Fruit fly (Drosophila melanogaster): ENCODE results near the gene Mlc1.

The Mlc1 gene

dm6 chr3R:27677174-27677726 lies 17.3 kb upstream of the Mlc1 start, which contains the start of gene Hsdl2:
Gene Hsdl2, plus strand, starts transcription at chr3R:27677522.
- TF ChIP-seq cic (GFP tag; optimal IDR thresholded peaks at IDR 0.05), result no peak
- TF ChIP-seq Mnt (GFP tag; optimal IDR thresholded peaks at IDR 0.05), result peak; percentile 46
- peak; percentile 92 for TF ChIP-seq CG12768 (GFP tag; optimal IDR thresholded peaks at IDR 0.05)
- TF ChIP-seq CG1620 (GFP tag; optimal IDR thresholded peaks at IDR 0.05), result peak; percentile 38
- no peak for TF ChIP-seq CG7101 (tag; optimal IDR thresholded peaks at IDR 0.05)
- peak; percentile 41 for TF ChIP-seq ovo (GFP tag; optimal IDR thresholded peaks at IDR 0.05)
- TF ChIP-seq CG5204 (GFP tag; optimal IDR thresholded peaks at IDR 0.05), result peak; percentile 76
- TF ChIP-seq tj (GFP tag; optimal IDR thresholded peaks at IDR 0.05), result peak; percentile 43
- no peak for TF ChIP-seq kay (GFP tag; ENCODE audit: borderline replicate concordance)
- no peak for TF ChIP-seq cnc (optimal IDR thresholded peaks at IDR 0.05)
- peak; percentile 46 for TF ChIP-seq CG14711 (tag; optimal IDR thresholded peaks at IDR 0.05)
- TF ChIP-seq Clk (GFP tag; optimal IDR thresholded peaks at IDR 0.05), result peak; percentile 33
- peak; percentile 72 for TF ChIP-seq Crg-1 (GFP tag; optimal IDR thresholded peaks at IDR 0.05)
- peak; percentile 62 for TF ChIP-seq toe (GFP tag; optimal IDR thresholded peaks at IDR 0.05)
- TF ChIP-seq CG33017 (tag; optimal IDR thresholded peaks at IDR 0.05), result peak; percentile 30
- peak; percentile 22 for TF ChIP-seq CG7045 (GFP tag; optimal IDR thresholded peaks at IDR 0.05)
- TF ChIP-seq bab1 (GFP tag; optimal IDR thresholded peaks at IDR 0.05), result peak; percentile 37
- peak; percentile 41 for TF ChIP-seq pad (GFP tag; optimal IDR thresholded peaks at IDR 0.05)
- peak; percentile 76 for TF ChIP-seq CG11617 (GFP tag; optimal IDR thresholded peaks at IDR 0.05)
- TF ChIP-seq Hr96 (GFP tag; optimal IDR thresholded peaks at IDR 0.05), result peak; percentile 57

dm6 chr3R:27662857-27663256 lies 2.9 kb upstream of the Mlc1 start:
- TF ChIP-seq Mnt (GFP tag; optimal IDR thresholded peaks at IDR 0.05), result peak; percentile 40
- TF ChIP-seq CG33017 (tag; optimal IDR thresholded peaks at IDR 0.05), result no peak
- no peak for TF ChIP-seq CG1620 (GFP tag; optimal IDR thresholded peaks at IDR 0.05)
- TF ChIP-seq Hr96 (GFP tag; optimal IDR thresholded peaks at IDR 0.05), result no peak

- peak; percentile 41 for TF ChIP-seq CG7045 (GFP tag; optimal IDR thresholded peaks at IDR 0.05)
- TF ChIP-seq toe (GFP tag; optimal IDR thresholded peaks at IDR 0.05), result peak; percentile 40
- no peak for TF ChIP-seq cic (GFP tag; optimal IDR thresholded peaks at IDR 0.05)
- no peak for TF ChIP-seq CG33017 (tag; optimal IDR thresholded peaks at IDR 0.05)
- no peak for TF ChIP-seq cnc (optimal IDR thresholded peaks at IDR 0.05)
- TF ChIP-seq CG5204 (GFP tag; optimal IDR thresholded peaks at IDR 0.05), result peak; percentile 57
- no peak for TF ChIP-seq Crg-1 (GFP tag; optimal IDR thresholded peaks at IDR 0.05)
- TF ChIP-seq CG1620 (GFP tag; optimal IDR thresholded peaks at IDR 0.05), result no peak
Observed at dm6 chr3R:27661971-27662489, 2.1 kb upstream of the Mlc1 start, which contains the start of gene unc80. Gene unc80, plus strand, starts transcription at chr3R:27662439.

dm6 chr3R:27661389-27661788 lies 1.4 kb upstream of the Mlc1 start:
- no peak for TF ChIP-seq bab1 (GFP tag; optimal IDR thresholded peaks at IDR 0.05)
- no peak for TF ChIP-seq Hr96 (GFP tag; optimal IDR thresholded peaks at IDR 0.05)
- TF ChIP-seq toe (GFP tag; optimal IDR thresholded peaks at IDR 0.05), result no peak
- TF ChIP-seq cnc (optimal IDR thresholded peaks at IDR 0.05), result no peak
- no peak for TF ChIP-seq CG12768 (GFP tag; optimal IDR thresholded peaks at IDR 0.05)
- TF ChIP-seq kay (GFP tag; ENCODE audit: borderline replicate concordance), result no peak
- TF ChIP-seq Clk (GFP tag; optimal IDR thresholded peaks at IDR 0.05), result no peak

- no peak for TF ChIP-seq ovo (GFP tag; optimal IDR thresholded peaks at IDR 0.05)
- TF ChIP-seq CG33017 (tag; optimal IDR thresholded peaks at IDR 0.05), result no peak
- TF ChIP-seq kay (GFP tag; ENCODE audit: borderline replicate concordance), result peak; percentile 71
- TF ChIP-seq CG1620 (GFP tag; optimal IDR thresholded peaks at IDR 0.05), result no peak
- TF ChIP-seq tj (GFP tag; optimal IDR thresholded peaks at IDR 0.05), result no peak
- TF ChIP-seq CG12768 (GFP tag; optimal IDR thresholded peaks at IDR 0.05), result no peak
- peak; percentile 16 for TF ChIP-seq cic (GFP tag; optimal IDR thresholded peaks at IDR 0.05)
- TF ChIP-seq bab1 (GFP tag; optimal IDR thresholded peaks at IDR 0.05), result no peak
- TF ChIP-seq pad (GFP tag; optimal IDR thresholded peaks at IDR 0.05), result no peak
- TF ChIP-seq CG7101 (tag; optimal IDR thresholded peaks at IDR 0.05), result no peak
- no peak for TF ChIP-seq cnc (optimal IDR thresholded peaks at IDR 0.05)
- no peak for TF ChIP-seq Mnt (GFP tag; optimal IDR thresholded peaks at IDR 0.05)
- no peak for TF ChIP-seq Clk (GFP tag; optimal IDR thresholded peaks at IDR 0.05)
Observed at dm6 chr3R:27656686-27657535, 3.1 kb downstream of the Mlc1 start, which contains the start of gene tau. Gene tau, minus strand, starts transcription at chr3R:27656996.

- TF ChIP-seq Mnt (GFP tag; optimal IDR thresholded peaks at IDR 0.05) (no peak), cnc (optimal IDR thresholded peaks at IDR 0.05) (no peak), CG11617 (GFP tag; optimal IDR thresholded peaks at IDR 0.05) (no peak), CG5204 (GFP tag; optimal IDR thresholded peaks at IDR 0.05) (peak; percentile 10), Clk (GFP tag; optimal IDR thresholded peaks at IDR 0.05) (no peak), bab1 (GFP tag; optimal IDR thresholded peaks at IDR 0.05) (no peak), ovo (GFP tag; optimal IDR thresholded peaks at IDR 0.05) (no peak), Crg-1 (GFP tag; optimal IDR thresholded peaks at IDR 0.05) (no peak)
Observed at dm6 chr3R:27655109-27655508, 4.9 kb downstream of the Mlc1 start.
